Worm (Caenorhabditis elegans): ENCODE data around the gene his-37.

DNA sequence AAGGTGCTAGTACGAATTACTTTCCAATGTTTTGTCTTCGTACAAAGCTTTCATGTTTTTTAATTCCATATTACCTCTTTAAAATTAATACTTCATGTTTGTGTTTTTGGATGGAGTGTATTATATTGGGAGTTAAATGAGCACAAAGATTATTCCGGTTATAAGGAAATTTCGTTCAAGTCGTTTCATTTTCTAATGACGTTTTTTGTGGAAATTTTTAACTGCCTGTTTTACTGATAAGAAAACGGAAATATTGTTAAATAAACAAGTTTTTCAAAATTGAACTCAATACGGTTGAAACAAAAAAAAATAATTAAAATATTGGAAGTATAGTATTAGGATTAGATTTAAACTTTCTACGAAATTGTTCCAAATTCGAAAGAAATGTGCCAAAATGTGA is 19.6 kb upstream of the his-37 start:
- TF ChIP-seq C08G9.2 (tag; optimal IDR thresholded peaks at IDR 0.05): no peak
- TF ChIP-seq dmd-4 (tag; optimal IDR thresholded peaks at IDR 0.05; ENCODE audit: borderline replicate concordance): no peak
- no peak for TF ChIP-seq dve-1 (tag; optimal IDR thresholded peaks at IDR 0.05)
- TF ChIP-seq pha-2 (tag; optimal IDR thresholded peaks at IDR 0.05): no peak
- no peak for TF ChIP-seq ceh-14 (tag; optimal IDR thresholded peaks at IDR 0.05)

Measured in whole organism, late embryonic.